Worm (Caenorhabditis elegans) whole organism, early embryonic: ENCODE results near the gene fipr-7.

Source experiments
- B0310.2 ChIP-seq: sonication (generic microtip); optimal IDR thresholded peaks from 2 replicates; lab custom pipeline; 2016; ENCODE audit warnings: mild to moderate bottlenecking, missing genetic modification characterization, missing compliant biosample characterization
- F13C5.2 ChIP-seq: sonication (generic microtip); optimal IDR thresholded peaks from 2 replicates; lab custom pipeline; 2017; ENCODE audit warnings: mild to moderate bottlenecking, missing genetic modification characterization, inconsistent platforms, missing compliant biosample characterization
- aly-1 ChIP-seq: sonication (generic microtip); optimal IDR thresholded peaks from 2 replicates; lab custom pipeline; 2016; ENCODE audit warnings: missing genetic modification characterization, missing compliant biosample characterization
- ama-1 ChIP-seq: fragments of 150-350 bp; optimal IDR thresholded peaks from 2 replicates; lab custom pipeline; 2014
- ceh-13 ChIP-seq: fragments of 200-800 bp; sonication (Bioruptor generic); optimal IDR thresholded peaks from 2 replicates; lab custom pipeline; 2018; ENCODE audit warnings: mild to moderate bottlenecking, missing genetic modification characterization, missing compliant biosample characterization
- ceh-36 ChIP-seq: sonication (generic microtip); optimal IDR thresholded peaks from 2 replicates; lab custom pipeline; 2016; ENCODE audit warnings: missing genetic modification characterization, inconsistent platforms, missing compliant biosample characterization
- ets-7 ChIP-seq: sonication (generic microtip); optimal IDR thresholded peaks from 2 replicates; lab custom pipeline; 2016; ENCODE audit warnings: missing genotype, missing genetic modification characterization, missing compliant biosample characterization
- flt-1 ChIP-seq: fragments of 200-800 bp; sonication (Bioruptor generic); IDR thresholded peaks from 2 replicates; pipeline ENCODE4 v1.3.6; 2022; ENCODE audit warnings: missing genetic modification characterization, missing compliant biosample characterization
- hmbx-1 ChIP-seq: sonication (generic microtip); optimal IDR thresholded peaks from 2 replicates; lab custom pipeline; 2016; ENCODE audit warnings: mild to moderate bottlenecking, missing genetic modification characterization, missing compliant biosample characterization
- hmg-4 ChIP-seq: fragments of 200-800 bp; sonication (Bioruptor generic); optimal IDR thresholded peaks from 2 replicates; lab custom pipeline; 2018; ENCODE audit warnings: mild to moderate bottlenecking, missing genetic modification characterization, missing compliant biosample characterization
- hnd-1 ChIP-seq: sonication (generic microtip); optimal IDR thresholded peaks from 2 replicates; lab custom pipeline; 2016; ENCODE audit warnings: missing genetic modification characterization, missing compliant biosample characterization
- pes-1 ChIP-seq: fragments of 200-800 bp; sonication (Bioruptor generic); IDR thresholded peaks from 2 replicates; pipeline ENCODE4 v1.3.6; 2022; ENCODE audit warnings: missing genetic modification reagents, missing genetic modification characterization, missing compliant biosample characterization
- scrt-1 ChIP-seq: fragments of 200-800 bp; sonication (Bioruptor generic); IDR thresholded peaks from 2 replicates; pipeline ENCODE4 v1.3.6; 2022; ENCODE audit warnings: missing genetic modification characterization, missing compliant biosample characterization
- sea-1 ChIP-seq: fragments of 200-800 bp; sonication (Bioruptor generic); conservative IDR thresholded peaks from 2 replicates; pipeline ENCODE4 v1.3.6; 2022; ENCODE audit warnings: missing genetic modification characterization, missing compliant biosample characterization
- tbx-11 ChIP-seq: fragments of 200-800 bp; sonication (Bioruptor generic); IDR thresholded peaks from 2 replicates; pipeline ENCODE4 v1.3.6; 2022; ENCODE audit warnings: missing genetic modification characterization, missing compliant biosample characterization
- tbx-37 ChIP-seq: fragments of 200-800 bp; sonication (Bioruptor generic); conservative IDR thresholded peaks from 2 replicates; pipeline ENCODE4 v1.3.6; 2022; ENCODE audit warnings: missing genetic modification reagents, missing genetic modification characterization, missing compliant biosample characterization
- tra-4 ChIP-seq: sonication (generic microtip); optimal IDR thresholded peaks from 2 replicates; lab custom pipeline; 2017; ENCODE audit warnings: missing genetic modification characterization, missing compliant biosample characterization

The fipr-7 gene

DNA sequence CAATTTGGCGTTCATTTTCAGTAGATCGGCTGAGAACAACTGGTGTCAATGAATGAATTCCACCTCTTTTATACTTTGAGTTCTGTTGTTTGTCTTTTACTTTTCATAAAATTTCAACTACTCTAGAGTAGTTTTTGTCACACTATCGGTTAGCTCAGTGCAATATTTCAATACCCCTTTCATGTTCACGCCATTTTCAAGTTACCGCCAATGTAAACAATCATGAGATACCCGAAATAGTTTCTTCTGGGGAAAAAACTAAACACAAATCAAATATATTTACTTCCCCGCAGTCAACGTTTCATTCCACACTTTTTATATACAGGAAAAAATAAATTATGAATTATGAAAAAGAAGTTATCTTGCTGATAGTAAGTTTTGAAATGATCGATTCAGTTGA is 1.3 kb upstream of the fipr-7 start, which contains the start of gene fipr-4:
TSS of gene fipr-4 (minus strand) at position 101 of the 400 bp plus-strand sequence.
- TF ChIP-seq sea-1 (GFP tag; lab: Robert Waterston, UW) (no peak), ets-7 (tag; lab: Kevin White, UChicago) (no peak), tra-4 (tag; lab: Kevin White, UChicago) (no peak), F13C5.2 (tag; lab: Kevin White, UChicago) (no peak), hmbx-1 (tag; lab: Kevin White, UChicago) (no peak), B0310.2 (tag; lab: Kevin White, UChicago) (no peak), flt-1 (no peak), ama-1 (lab: Kevin White, UChicago) (no peak), hmg-4 (GFP tag; lab: Kevin White, UChicago) (no peak), ceh-13 (GFP tag; lab: Kevin White, UChicago) (no peak)

DNA sequence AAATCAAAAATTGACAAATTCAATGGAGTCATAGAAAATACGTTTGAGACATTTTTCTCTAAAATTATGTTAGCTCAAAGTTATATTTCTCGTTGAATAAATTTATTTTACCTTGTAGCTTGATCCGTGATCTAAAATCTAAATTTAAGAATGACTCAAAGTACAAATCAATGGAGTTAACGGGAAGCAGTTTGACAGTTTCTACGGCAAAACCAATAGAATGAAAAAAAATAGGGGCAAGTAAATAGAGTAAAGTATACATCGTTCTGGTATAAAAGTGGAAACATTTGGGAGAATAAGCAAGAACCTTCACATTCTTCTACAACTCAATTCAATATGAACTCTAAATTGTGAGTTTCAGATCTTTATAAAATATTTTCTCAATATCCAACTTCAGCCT is 1.3 kb downstream of the fipr-7 start, which contains the start of gene fipr-6:
TSS of gene fipr-6 (plus strand) at position 301 of the 400 bp plus-strand sequence.
- TF ChIP-seq hmbx-1 (tag; lab: Kevin White, UChicago): no peak

DNA sequence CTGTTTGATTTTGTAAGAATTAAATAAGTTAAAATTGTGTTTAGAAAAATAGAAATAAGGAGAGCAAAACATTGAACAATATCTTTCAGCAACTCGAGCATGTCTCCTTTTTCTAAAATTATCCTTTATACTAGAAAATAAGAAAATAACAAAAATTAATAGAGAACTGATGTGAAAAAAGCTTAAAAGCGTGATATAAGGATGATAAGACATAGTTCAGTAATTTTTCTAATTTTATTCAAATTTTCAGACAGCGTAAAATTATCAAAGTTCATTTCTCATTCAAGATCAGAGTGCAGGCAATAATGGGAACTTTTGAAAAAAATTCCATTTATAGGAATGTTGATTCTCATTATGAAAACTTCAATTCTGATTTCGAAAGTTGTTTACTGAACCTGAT is 3.7 kb downstream of the fipr-7 start, which contains the start of gene str-182:
TSS of gene str-182 (minus strand) at position 101 of the 400 bp plus-strand sequence.
- TF ChIP-seq scrt-1 (no peak), tbx-37 (no peak), aly-1 (tag; lab: Kevin White, UChicago) (no peak), hmg-4 (GFP tag; lab: Kevin White, UChicago) (no peak)

DNA sequence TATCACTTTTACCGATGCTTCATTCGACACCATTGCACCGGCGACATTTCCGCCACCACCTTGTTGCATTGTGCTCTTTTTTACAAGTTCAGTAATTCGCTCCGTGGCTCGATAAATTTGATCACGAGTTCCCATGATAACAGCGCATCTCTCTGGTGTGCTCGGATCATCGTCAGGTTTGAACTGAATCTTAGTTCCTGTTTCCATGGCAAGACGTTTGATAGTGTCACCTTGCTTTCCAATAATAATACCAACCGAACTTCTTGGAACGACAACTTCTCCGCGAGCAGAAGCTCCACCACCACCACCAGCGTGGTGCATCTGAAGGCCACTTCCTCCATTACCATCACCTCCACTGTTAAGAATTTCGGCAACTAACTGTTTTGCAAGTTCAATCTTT is 7.5 kb downstream of the fipr-7 start:
- TF ChIP-seq tbx-11 (no peak), tra-4 (tag; lab: Kevin White, UChicago) (no peak), F13C5.2 (tag; lab: Kevin White, UChicago) (no peak), pes-1 (GFP tag; lab: Robert Waterston, UW) (no peak), ceh-36 (tag; lab: Kevin White, UChicago) (no peak), tbx-37 (no peak), scrt-1 (no peak), hnd-1 (tag; lab: Kevin White, UChicago) (no peak), sea-1 (GFP tag; lab: Robert Waterston, UW) (no peak), ets-7 (tag; lab: Kevin White, UChicago) (no peak), flt-1 (no peak)

DNA sequence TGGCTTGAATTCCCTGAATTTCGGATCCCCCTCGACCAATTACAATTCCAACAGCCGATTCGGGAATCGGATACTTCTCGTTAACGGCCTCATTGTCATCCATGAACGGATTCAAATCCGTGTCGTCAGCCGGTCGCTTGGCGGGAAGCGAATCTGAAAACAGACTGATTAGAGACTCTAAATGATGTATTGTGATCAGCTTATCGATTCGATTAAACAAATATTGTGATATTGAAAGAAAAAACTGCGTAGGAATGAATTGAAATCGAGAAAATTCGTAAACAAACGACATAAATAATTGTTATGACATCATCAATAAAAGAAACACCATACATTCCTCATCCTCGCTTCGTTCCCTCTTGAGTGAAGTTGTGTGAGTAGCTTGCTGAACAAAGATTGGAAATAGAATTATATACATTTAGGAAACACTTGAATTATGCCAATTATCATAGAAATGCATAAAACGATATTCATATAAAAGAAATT is 8.4 kb downstream of the fipr-7 start:
- TF ChIP-seq hmg-4 (GFP tag; lab: Kevin White, UChicago): no peak
- no peak for TF ChIP-seq hmbx-1 (tag; lab: Kevin White, UChicago)
- TF ChIP-seq ama-1 (lab: Kevin White, UChicago): no peak
- TF ChIP-seq aly-1 (tag; lab: Kevin White, UChicago): no peak

DNA sequence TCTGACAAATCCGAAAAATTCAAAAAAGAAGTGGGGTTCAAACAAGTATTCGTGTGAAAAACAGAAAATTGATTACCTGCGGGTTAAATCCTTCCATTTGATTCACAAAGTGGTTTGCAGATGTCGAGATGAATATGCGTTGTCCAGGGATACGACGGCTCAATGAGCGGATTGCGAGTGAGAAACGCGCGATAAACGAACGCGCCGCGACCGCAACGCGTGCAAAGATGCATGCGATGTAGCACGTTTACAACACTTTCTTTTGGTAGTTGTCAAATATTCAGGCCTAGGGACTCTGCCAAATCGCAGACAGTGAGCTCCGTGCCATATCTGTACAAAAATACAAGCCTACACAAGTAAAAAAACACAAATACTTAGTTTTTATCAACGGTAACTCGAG is 9.0 kb downstream of the fipr-7 start, which contains the start of gene fubl-1:
TSS of gene fubl-1 (minus strand) at position 202 of the 400 bp plus-strand sequence.
- TF ChIP-seq hmg-4 (GFP tag; lab: Kevin White, UChicago) (peak; percentile 37), hmbx-1 (tag; lab: Kevin White, UChicago) (no peak), hnd-1 (tag; lab: Kevin White, UChicago) (no peak), B0310.2 (tag; lab: Kevin White, UChicago) (no peak), ceh-13 (GFP tag; lab: Kevin White, UChicago) (no peak), F13C5.2 (tag; lab: Kevin White, UChicago) (no peak)

DNA sequence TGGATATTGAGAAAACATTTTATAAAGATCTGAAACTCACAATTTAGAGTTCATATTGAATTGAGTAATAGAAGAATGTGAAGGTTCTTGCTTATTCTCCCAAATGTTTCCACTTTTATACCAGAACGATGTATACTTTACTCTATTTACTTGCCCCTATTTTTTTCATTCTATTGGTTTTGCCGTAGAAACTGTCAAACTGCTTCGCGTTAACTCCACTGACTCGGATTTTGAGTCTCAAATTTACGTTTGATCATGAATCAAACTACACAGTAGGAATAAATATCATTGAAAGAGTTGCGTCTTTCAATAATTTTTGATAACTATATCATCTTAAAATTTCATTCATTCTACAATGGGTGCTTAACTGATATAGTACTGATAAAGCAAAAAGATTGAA is 10.2 kb downstream of the fipr-7 start, which contains the start of gene fipr-8:
TSS of gene fipr-8 (minus strand) at position 101 of the 400 bp plus-strand sequence.
- TF ChIP-seq sea-1 (GFP tag; lab: Robert Waterston, UW): no peak
- TF ChIP-seq tbx-11: no peak
- no peak for TF ChIP-seq aly-1 (tag; lab: Kevin White, UChicago)
- no peak for TF ChIP-seq ceh-36 (tag; lab: Kevin White, UChicago)
- TF ChIP-seq pes-1 (GFP tag; lab: Robert Waterston, UW): no peak
- TF ChIP-seq ama-1 (lab: Kevin White, UChicago): no peak
- no peak for TF ChIP-seq scrt-1
- TF ChIP-seq B0310.2 (tag; lab: Kevin White, UChicago): no peak
- no peak for TF ChIP-seq ets-7 (tag; lab: Kevin White, UChicago)
- no peak for TF ChIP-seq tra-4 (tag; lab: Kevin White, UChicago)
- TF ChIP-seq tbx-37: no peak
- TF ChIP-seq F13C5.2 (tag; lab: Kevin White, UChicago): no peak
- TF ChIP-seq hmbx-1 (tag; lab: Kevin White, UChicago): no peak
- TF ChIP-seq hmg-4 (GFP tag; lab: Kevin White, UChicago): no peak
- TF ChIP-seq flt-1: no peak
- no peak for TF ChIP-seq hnd-1 (tag; lab: Kevin White, UChicago)

DNA sequence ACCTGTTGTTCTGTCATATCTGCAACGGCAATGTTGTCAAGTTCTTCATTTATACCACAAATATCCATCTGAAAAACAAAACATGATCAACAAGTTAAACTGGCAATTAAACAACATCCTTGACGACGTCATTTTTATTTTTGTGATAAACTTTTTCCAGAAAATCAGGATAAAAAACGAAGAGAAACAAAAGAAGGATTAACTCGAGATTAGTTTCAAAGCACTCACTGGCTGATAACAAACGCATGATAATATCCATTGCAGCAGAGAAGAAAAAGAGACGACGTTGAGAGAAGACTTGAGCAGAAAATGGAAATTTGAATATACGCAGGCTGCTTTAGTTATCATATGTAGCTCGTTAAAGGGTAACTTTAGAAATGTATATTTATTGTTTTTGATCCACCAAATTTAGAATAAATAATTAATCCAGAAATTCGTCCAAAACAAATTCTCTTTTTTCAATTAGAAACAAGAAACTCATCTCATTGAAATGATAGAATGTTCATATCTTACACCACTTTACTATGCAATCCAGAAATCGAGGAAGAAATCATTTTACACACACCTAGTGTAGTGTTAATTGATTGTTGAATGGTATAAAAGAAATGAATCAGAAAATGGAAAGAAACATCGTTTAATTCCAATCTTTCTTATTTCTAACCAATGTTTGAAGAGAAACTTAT is 11.6 kb downstream of the fipr-7 start, which contains the start of the genes C12D8.21 and col-148:
TSS of gene C12D8.21 (minus strand) at position 68 of the 683 bp plus-strand sequence.
TSS of gene col-148 (plus strand) at position 633 of the 683 bp plus-strand sequence.
- no peak for TF ChIP-seq pes-1 (GFP tag; lab: Robert Waterston, UW)
- TF ChIP-seq ceh-36 (tag; lab: Kevin White, UChicago): no peak
- TF ChIP-seq sea-1 (GFP tag; lab: Robert Waterston, UW): no peak
- no peak for TF ChIP-seq aly-1 (tag; lab: Kevin White, UChicago)
- TF ChIP-seq B0310.2 (tag; lab: Kevin White, UChicago): no peak
- TF ChIP-seq hnd-1 (tag; lab: Kevin White, UChicago): no peak
- no peak for TF ChIP-seq flt-1
- no peak for TF ChIP-seq hmbx-1 (tag; lab: Kevin White, UChicago)
- no peak for TF ChIP-seq tbx-37
- no peak for TF ChIP-seq scrt-1
- TF ChIP-seq ama-1 (lab: Kevin White, UChicago): no peak
- no peak for TF ChIP-seq ceh-13 (GFP tag; lab: Kevin White, UChicago)
- no peak for TF ChIP-seq tra-4 (tag; lab: Kevin White, UChicago)
- no peak for TF ChIP-seq tbx-11
- TF ChIP-seq hmg-4 (GFP tag; lab: Kevin White, UChicago): no peak
- no peak for TF ChIP-seq F13C5.2 (tag; lab: Kevin White, UChicago)
- TF ChIP-seq ets-7 (tag; lab: Kevin White, UChicago): no peak
